Fruit fly (Drosophila melanogaster): ENCODE measurements around the gene IntS9.

DNA sequence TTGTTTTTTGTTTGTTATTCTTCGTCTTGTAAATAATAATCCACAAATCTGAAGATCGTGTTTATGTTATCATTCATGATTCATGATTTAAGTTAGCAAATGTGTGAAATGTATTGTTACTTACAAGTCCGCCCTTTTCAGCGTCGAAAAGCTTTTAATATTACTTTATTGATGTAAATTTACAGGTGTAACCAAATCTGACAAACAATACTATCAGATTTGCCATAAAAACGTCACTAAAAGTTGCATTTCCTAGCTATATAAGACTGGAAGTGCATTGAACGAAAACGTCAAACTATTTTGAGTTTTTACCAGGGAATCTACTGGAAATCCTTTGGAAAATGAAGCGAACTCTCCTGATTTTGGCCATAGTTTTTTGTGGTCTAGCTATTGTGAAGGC is 23.2 kb downstream of the IntS9 start, which contains the start of gene CG33258:
- TF ChIP-seq foxo (GFP tag; optimal IDR thresholded peaks at IDR 0.05) (no peak), Abd-B (GFP tag; optimal IDR thresholded peaks at IDR 0.05) (no peak), Hr83 (GFP tag; optimal IDR thresholded peaks at IDR 0.05; ENCODE audit: poor library complexity, severe bottlenecking) (no peak), Rel (GFP tag; optimal IDR thresholded peaks at IDR 0.05) (no peak), Rel (tag; optimal IDR thresholded peaks at IDR 0.05) (no peak), usp (GFP tag; optimal IDR thresholded peaks at IDR 0.05) (no peak), Myc (optimal IDR thresholded peaks at IDR 0.05) (no peak), pan (optimal IDR thresholded peaks at IDR 0.05) (no peak), GATAd (GFP tag; optimal IDR thresholded peaks at IDR 0.05) (no peak), OdsH (GFP tag; optimal IDR thresholded peaks at IDR 0.05) (no peak), woc (GFP tag; optimal IDR thresholded peaks at IDR 0.05) (no peak), dl (GFP tag; optimal IDR thresholded peaks at IDR 0.05; ENCODE audit: insufficient read depth in 1 of 2, partially characterized antibody in 2 of 2) (no peak), psq (GFP tag; optimal IDR thresholded peaks at IDR 0.05) (no peak), tai (GFP tag; optimal IDR thresholded peaks at IDR 0.05) (no peak), CG32264 (GFP tag; optimal IDR thresholded peaks at IDR 0.05) (no peak)

Measured in whole organism, wandering third instar larva.